Worm (Caenorhabditis elegans): ENCODE measurements around the gene Y48G9A.7.
"Not testable (repeated sequence)": the region's sequence is repeated elsewhere in the genome, so short reads cannot be mapped to it uniquely, and the experiment has no call there.

ce11 chrIII:2082519-2082918, 27.8 kb upstream of the Y48G9A.7 start, which contains the start of gene cpt-3:
- TF ChIP-seq ztf-23 (GFP tag; IDR thresholded peaks at IDR 0.05); ztf-29 (GFP tag; IDR thresholded peaks at IDR 0.05); med-1 (GFP tag; optimal IDR thresholded peaks at IDR 0.05; ENCODE audit: insufficient read depth); klf-2 (GFP tag; conservative IDR thresholded peaks at IDR 0.05); tab-1 (GFP tag; IDR thresholded peaks at IDR 0.05): not testable (repeated sequence)

Measured in whole organism, midembryonic.